Fruit fly (Drosophila melanogaster) whole organism, embryonic: ENCODE measurements around the gene CG1764.

ENCODE experiments used
- Adf1 ChIP-seq: fragments of 200-800 bp; sonication (Bioruptor generic); IDR thresholded peaks from 2 replicates; pipeline ENCODE4 v1.3.6; 2022; ENCODE audit warnings: missing biosample characterization, missing genetic modification characterization
- Atf-2 ChIP-seq: fragments of 200-800 bp; sonication (Bioruptor generic); optimal IDR thresholded peaks from 2 replicates; lab custom pipeline; 2016; ENCODE audit warnings: missing biosample characterization, missing genetic modification characterization
- Atf3 ChIP-seq: fragments of 200-800 bp; sonication (Bioruptor generic); optimal IDR thresholded peaks from 3 replicates; lab custom pipeline; 2016; ENCODE audit warnings: missing biosample characterization, missing genetic modification characterization
- CG10543 ChIP-seq: fragments of 200-800 bp; sonication (Bioruptor generic); optimal IDR thresholded peaks from 3 replicates; lab custom pipeline; 2017; ENCODE audit warnings: missing biosample characterization, mild to moderate bottlenecking, missing genetic modification characterization, moderate library complexity
- CG11093 ChIP-seq: fragments of 200-800 bp; sonication (Bioruptor generic); IDR thresholded peaks from 3 replicates; pipeline ENCODE4 v1.3.6; 2022; ENCODE audit warnings: missing biosample characterization, missing genetic modification characterization
- CG12155 ChIP-seq: fragments of 200-800 bp; sonication (Bioruptor generic); optimal IDR thresholded peaks from 3 replicates; lab custom pipeline; 2016; ENCODE audit warnings: missing biosample characterization, missing genetic modification characterization
- CG12299 ChIP-seq: fragments of 200-800 bp; sonication (Bioruptor generic); optimal IDR thresholded peaks from 2 replicates; lab custom pipeline; 2018; ENCODE audit warnings: missing biosample characterization, mild to moderate bottlenecking, missing genetic modification characterization
- CG13424 ChIP-seq: fragments of 200-800 bp; sonication (Bioruptor generic); optimal IDR thresholded peaks from 2 replicates; lab custom pipeline; 2019; ENCODE audit warnings: missing biosample characterization, mild to moderate bottlenecking, missing genetic modification characterization, moderate library complexity
- CG14667 ChIP-seq: fragments of 200-800 bp; sonication (Bioruptor generic); IDR thresholded peaks from 2 replicates; pipeline ENCODE4 v1.3.6; 2022; ENCODE audit warnings: missing biosample characterization, missing genetic modification characterization
- CG14710 ChIP-seq: fragments of 200-800 bp; sonication (Bioruptor generic); optimal IDR thresholded peaks from 3 replicates; lab custom pipeline; 2019; ENCODE audit warnings: missing biosample characterization, mild to moderate bottlenecking, missing genetic modification characterization, moderate library complexity
- CG17829 ChIP-seq: fragments of 200-800 bp; optimal IDR thresholded peaks from 2 replicates; lab custom pipeline; 2019; ENCODE audit warnings: missing biosample characterization, mild to moderate bottlenecking, missing genetic modification characterization, moderate library complexity
- CG2678 ChIP-seq: fragments of 200-800 bp; sonication (Bioruptor generic); optimal IDR thresholded peaks from 3 replicates; lab custom pipeline; 2019; ENCODE audit warnings: missing biosample characterization, mild to moderate bottlenecking, missing genetic modification characterization, moderate library complexity
- CG2889 ChIP-seq: fragments of 200-800 bp; sonication (Bioruptor generic); IDR thresholded peaks from 3 replicates; pipeline ENCODE4 v1.3.6; 2022; ENCODE audit warnings: missing biosample characterization, missing genetic modification characterization
- CG4424 ChIP-seq: fragments of 200-800 bp; sonication (Bioruptor generic); optimal IDR thresholded peaks from 3 replicates; lab custom pipeline; 2016; ENCODE audit warnings: missing biosample characterization, missing genetic modification characterization
- CG6683 ChIP-seq: fragments of 200-800 bp; sonication (Bioruptor generic); optimal IDR thresholded peaks from 2 replicates; lab custom pipeline; 2017; ENCODE audit warnings: missing biosample characterization, mild to moderate bottlenecking, missing genetic modification characterization, missing genetic modification reagents
- CG6813 ChIP-seq: fragments of 200-800 bp; sonication (Bioruptor generic); optimal IDR thresholded peaks from 2 replicates; lab custom pipeline; 2017; ENCODE audit warnings: missing biosample characterization, missing genetic modification characterization, mild to moderate bottlenecking, moderate library complexity, missing genetic modification reagents
- CG7745 ChIP-seq: fragments of 200-800 bp; sonication (Bioruptor generic); optimal IDR thresholded peaks from 2 replicates; lab custom pipeline; 2018; ENCODE audit warnings: missing biosample characterization, mild to moderate bottlenecking, missing genetic modification characterization, moderate library complexity
- CTCF ChIP-seq: fragments of 200-800 bp; sonication (Bioruptor generic); optimal IDR thresholded peaks from 2 replicates; lab custom pipeline; 2017; ENCODE audit warnings: missing biosample characterization, mild to moderate bottlenecking, missing genetic modification characterization, moderate library complexity
- Dip3 ChIP-seq: fragments of 200-800 bp; sonication (Bioruptor generic); optimal IDR thresholded peaks from 3 replicates; lab custom pipeline; 2016; ENCODE audit warnings: missing biosample characterization, missing genetic modification characterization
- E2f1 ChIP-seq: fragments of 200-800 bp; sonication (Bioruptor generic); IDR thresholded peaks from 2 replicates; pipeline ENCODE4 v1.3.6; 2022; ENCODE audit warnings: missing biosample characterization, missing genetic modification characterization
- Eip74EF ChIP-seq, 2 experiments: fragments of 200-800 bp in 1 of 2; fragments of >200 bp in 1 of 2; sonication (Bioruptor generic) in 1 of 2; optimal IDR thresholded peaks; 2 replicates each; lab custom pipeline; 2017 to 2019; ENCODE audit warnings: missing biosample characterization in 2 of 2, missing genetic modification characterization in 2 of 2, mild to moderate bottlenecking in 1 of 2, moderate library complexity in 1 of 2
- Fer1 ChIP-seq: fragments of 200-800 bp; sonication (Bioruptor generic); optimal IDR thresholded peaks from 2 replicates; lab custom pipeline; 2017; ENCODE audit warnings: missing biosample characterization, mild to moderate bottlenecking, missing genetic modification characterization
- Gug ChIP-seq: fragments of 200-800 bp; sonication (Bioruptor generic); IDR thresholded peaks from 4 replicates; pipeline ENCODE4 v1.3.6; 2022; ENCODE audit warnings: missing biosample characterization, missing genetic modification characterization
- HHEX ChIP-seq: fragments of 200-800 bp; sonication (Bioruptor generic); optimal IDR thresholded peaks from 3 replicates; lab custom pipeline; 2017; ENCODE audit warnings: missing biosample characterization, mild to moderate bottlenecking, missing genetic modification characterization, missing genetic modification reagents
- Lhr ChIP-seq: fragments of 200-800 bp; sonication (Bioruptor generic); optimal IDR thresholded peaks from 3 replicates; lab custom pipeline; 2017; ENCODE audit warnings: mild to moderate bottlenecking, missing biosample characterization, missing genetic modification reagents, missing genetic modification characterization
- Poxn ChIP-seq: fragments of 200-800 bp; sonication (Bioruptor generic); IDR thresholded peaks from 2 replicates; pipeline ENCODE4 v1.3.6; 2022; ENCODE audit warnings: missing biosample characterization, missing genetic modification characterization
- Rfx ChIP-seq: fragments of 200-800 bp; sonication (Bioruptor generic); IDR thresholded peaks from 2 replicates; pipeline ENCODE4 v1.3.6; 2022; ENCODE audit warnings: missing biosample characterization, missing genetic modification characterization
- Trl ChIP-seq, 3 experiments: fragments of >200 bp in 2 of 3; fragments of 200-800 bp in 1 of 3; sonication (Bioruptor generic) in 1 of 3; optimal IDR thresholded peaks; 2 replicates in 1 of 3; 3 replicates in 2 of 3; lab custom pipeline; 2016 to 2017; ENCODE audit warnings: missing biosample characterization in 1 of 3, missing genetic modification characterization in 1 of 3
- Usf ChIP-seq: fragments of 200-800 bp; sonication (Bioruptor generic); optimal IDR thresholded peaks from 2 replicates; lab custom pipeline; 2017; ENCODE audit warnings: missing genotype, missing biosample characterization, missing genetic modification characterization
- amos ChIP-seq: fragments of 200-800 bp; sonication (Bioruptor generic); IDR thresholded peaks from 2 replicates; pipeline ENCODE4 v1.3.6; 2022; ENCODE audit warnings: missing biosample characterization, missing genetic modification characterization; ENCODE audit not compliant: partially characterized antibody
- cato ChIP-seq: fragments of 200-800 bp; sonication (Bioruptor generic); optimal IDR thresholded peaks from 2 replicates; lab custom pipeline; 2016; ENCODE audit warnings: missing biosample characterization, missing genetic modification characterization, borderline replicate concordance
- cg ChIP-seq: fragments of 200-800 bp; sonication (Bioruptor generic); optimal IDR thresholded peaks from 3 replicates; lab custom pipeline; 2019; ENCODE audit warnings: missing biosample characterization, mild to moderate bottlenecking, missing genetic modification characterization, moderate library complexity
- crp ChIP-seq, 2 experiments: fragments of 200-800 bp; sonication (Bioruptor generic); optimal IDR thresholded peaks; 2 replicates in 1 of 2; 3 replicates in 1 of 2; lab custom pipeline; 2017; ENCODE audit warnings: missing biosample characterization in 2 of 2, missing genetic modification characterization in 2 of 2, mild to moderate bottlenecking in 1 of 2, moderate library complexity in 1 of 2
- cwo ChIP-seq: fragments of 200-800 bp; sonication (Bioruptor generic); optimal IDR thresholded peaks from 3 replicates; lab custom pipeline; 2017; ENCODE audit warnings: missing biosample characterization, missing genetic modification characterization, mild to moderate bottlenecking, moderate library complexity, missing genetic modification reagents
- dm ChIP-seq: fragments of 200-800 bp; sonication (Bioruptor generic); optimal IDR thresholded peaks from 3 replicates; lab custom pipeline; 2016; ENCODE audit warnings: missing biosample characterization, missing genetic modification characterization
- en ChIP-seq: fragments of 200-800 bp; sonication (Bioruptor generic); optimal IDR thresholded peaks from 2 replicates; lab custom pipeline; 2016; ENCODE audit warnings: missing biosample characterization, missing genetic modification characterization
- fru ChIP-seq: fragments of >200 bp; optimal IDR thresholded peaks from 2 replicates; lab custom pipeline; 2017
- grn ChIP-seq: fragments of 200-800 bp; sonication (Bioruptor generic); optimal IDR thresholded peaks from 3 replicates; lab custom pipeline; 2017; ENCODE audit warnings: missing biosample characterization, missing genetic modification characterization
- gsb-n ChIP-seq: fragments of 200-800 bp; sonication (Bioruptor generic); optimal IDR thresholded peaks from 3 replicates; lab custom pipeline; 2018; ENCODE audit warnings: missing biosample characterization, mild to moderate bottlenecking, missing genetic modification characterization
- hb ChIP-seq: fragments of 200-800 bp; sonication (Bioruptor generic); IDR thresholded peaks from 3 replicates; pipeline ENCODE4 v1.3.6; 2022; ENCODE audit warnings: missing biosample characterization, missing genetic modification characterization; ENCODE audit not compliant: partially characterized antibody
- hth ChIP-seq: fragments of >200 bp; optimal IDR thresholded peaks from 2 replicates; lab custom pipeline; 2017; ENCODE audit warnings: inconsistent platforms
- jing ChIP-seq: fragments of 200-800 bp; sonication (Bioruptor generic); optimal IDR thresholded peaks from 2 replicates; lab custom pipeline; 2018; ENCODE audit warnings: missing biosample characterization, mild to moderate bottlenecking, missing genetic modification characterization
- salm ChIP-seq: fragments of 200-800 bp; sonication (Bioruptor generic); optimal IDR thresholded peaks from 2 replicates; lab custom pipeline; 2018; ENCODE audit warnings: missing biosample characterization, mild to moderate bottlenecking, missing genetic modification characterization
- sob ChIP-seq: fragments of 200-800 bp; sonication (Bioruptor generic); IDR thresholded peaks from 2 replicates; pipeline ENCODE4 v1.3.6; 2022; ENCODE audit warnings: missing biosample characterization, missing genetic modification characterization
- sr ChIP-seq: fragments of 200-800 bp; sonication (Bioruptor generic); IDR thresholded peaks from 3 replicates; pipeline ENCODE4 v1.3.6; 2022; ENCODE audit warnings: missing biosample characterization, missing genetic modification characterization
- ssp ChIP-seq: fragments of 200-800 bp; sonication (Bioruptor generic); IDR thresholded peaks from 2 replicates; pipeline ENCODE4 v1.3.6; 2022; ENCODE audit warnings: missing biosample characterization, missing genetic modification characterization
- wek ChIP-seq: fragments of 200-800 bp; sonication (Bioruptor generic); optimal IDR thresholded peaks from 3 replicates; lab custom pipeline; 2018; ENCODE audit warnings: missing biosample characterization, mild to moderate bottlenecking, missing genetic modification characterization, moderate library complexity
- zen ChIP-seq: fragments of 200-800 bp; sonication (Bioruptor generic); optimal IDR thresholded peaks from 3 replicates; lab custom pipeline; 2018; ENCODE audit warnings: missing biosample characterization, mild to moderate bottlenecking, missing genetic modification characterization, moderate library complexity
- zf30C ChIP-seq: fragments of 200-800 bp; sonication (Bioruptor generic); optimal IDR thresholded peaks from 3 replicates; lab custom pipeline; 2018; ENCODE audit warnings: missing biosample characterization, mild to moderate bottlenecking, missing genetic modification characterization
- zfh2 ChIP-seq: fragments of 200-800 bp; sonication (Bioruptor generic); optimal IDR thresholded peaks from 2 replicates; lab custom pipeline; 2016; ENCODE audit warnings: missing biosample characterization, missing genetic modification characterization

The CG1764 gene

dm6 chrX:13337454-13337853 is 35.2 kb upstream of the CG1764 start, which contains the start of gene RpS15Aa (continued):
- TF ChIP-seq E2f1 (GFP tag; lab: Robert Waterston, UW) (peak; percentile 59), zen (tag; lab: Kevin White, UChicago) (peak; percentile 35), hb (peak; percentile 51; the same call in 1 of the 3 replicates), cg (no peak), Eip74EF (GFP tag; optimal IDR thresholded peaks at IDR 0.05; lab: Kevin White, UChicago) (peak in 1 of 2 experiments; percentile 44), Adf1 (peak; percentile 39), salm (tag; lab: Kevin White, UChicago) (peak; percentile 58), CG12155 (GFP tag; lab: Kevin White, UChicago) (peak; percentile 27), grn (GFP tag; lab: Kevin White, UChicago) (peak; percentile 34), Poxn (0 out of 2 replicates have a peak, but pooled peaks have one; percentile 15), wek (peak; percentile 76), fru (lab: Kevin White, UChicago) (no peak), CG10543 (GFP tag; lab: Kevin White, UChicago) (peak; percentile 89), CG4424 (GFP tag; lab: Kevin White, UChicago) (peak; percentile 73), CG14710 (tag; lab: Kevin White, UChicago) (peak; percentile 37), amos (peak; percentile 81), Dip3 (GFP tag; lab: Kevin White, UChicago) (peak; percentile 63), cato (GFP tag; lab: Kevin White, UChicago) (peak; percentile 34), CG13424 (peak; percentile 37), Gug (GFP tag; lab: Robert Waterston, UW) (peak; percentile 64; the same call in 3 of the 4 replicates), CG2889 (GFP tag; lab: Robert Waterston, UW) (peak; percentile 54; the same call in 1 of the 3 replicates), CG17829 (peak; percentile 58), sr (GFP tag; lab: Robert Waterston, UW) (peak; percentile 83), CG14667 (peak; percentile 70), crp (GFP tag; optimal IDR thresholded peaks at IDR 0.05; lab: Kevin White, UChicago) (peak in 1 of 2 experiments; percentile 42), dm (GFP tag; lab: Kevin White, UChicago) (peak; percentile 73), CG11093 (GFP tag; lab: Robert Waterston, UW) (0 out of 3 replicates have a peak, but pooled peaks have one; percentile 23), gsb-n (tag; lab: Kevin White, UChicago) (peak; percentile 47), Lhr (peak; percentile 67), CG6813 (GFP tag; lab: Kevin White, UChicago) (peak; percentile 86), en (peak; percentile 74), zf30C (GFP tag; lab: Kevin White, UChicago) (peak; percentile 15), Fer1 (GFP tag; lab: Kevin White, UChicago) (peak; percentile 83), CG2678 (tag; lab: Kevin White, UChicago) (peak; percentile 51), sob (GFP tag; lab: Robert Waterston, UW) (peak; percentile 83), Atf3 (GFP tag; lab: Kevin White, UChicago) (peak; percentile 61), Usf (GFP tag; lab: Kevin White, UChicago) (peak; percentile 74), ssp (GFP tag; lab: Robert Waterston, UW) (peak; percentile 70), cwo (no peak), jing (GFP tag; lab: Kevin White, UChicago) (no peak), Trl (optimal IDR thresholded peaks at IDR 0.05; lab: Kevin White, UChicago) (no peak), Trl (GFP tag; optimal IDR thresholded peaks at IDR 0.05; lab: Kevin White, UChicago) (peak; percentile 88), Atf-2 (GFP tag; lab: Kevin White, UChicago) (peak; percentile 62), zfh2 (GFP tag; lab: Kevin White, UChicago) (peak; percentile 66), CTCF (peak; percentile 61), CG6683 (GFP tag; lab: Kevin White, UChicago) (peak; percentile 23), CG7745 (tag; lab: Kevin White, UChicago) (no peak), hth (lab: Kevin White, UChicago) (no peak), HHEX (peak; percentile 87), Rfx (GFP tag; lab: Robert Waterston, UW) (peak; percentile 92), CG12299 (tag; lab: Kevin White, UChicago) (peak; percentile 42)
